Worm (Caenorhabditis elegans) whole organism, L4 larva: ENCODE data around the gene clc-7.

ENCODE experiments used
- F10B5.3 ChIP-seq: sonication (generic microtip); optimal IDR thresholded peaks from 2 replicates; lab custom pipeline; 2016; ENCODE audit warnings: mild to moderate bottlenecking, missing genetic modification characterization, missing compliant biosample characterization
- F37D6.2 ChIP-seq: sonication (generic microtip); optimal IDR thresholded peaks from 2 replicates; lab custom pipeline; 2016; ENCODE audit warnings: mild to moderate bottlenecking, missing genetic modification characterization, missing compliant biosample characterization
- F49E8.2 ChIP-seq: sonication (generic microtip); optimal IDR thresholded peaks from 2 replicates; lab custom pipeline; 2016; ENCODE audit warnings: missing compliant biosample characterization, mild to moderate bottlenecking, missing genetic modification characterization, borderline replicate concordance
- T20F7.1 ChIP-seq: fragments of 200-800 bp; sonication (Bioruptor generic); optimal IDR thresholded peaks from 2 replicates; lab custom pipeline; 2018; ENCODE audit warnings: mild to moderate bottlenecking, missing genetic modification characterization, missing compliant biosample characterization
- T26A8.4 ChIP-seq: fragments of 200-800 bp; sonication (Bioruptor generic); IDR thresholded peaks from 2 replicates; pipeline ENCODE4 v1.3.6; 2022; ENCODE audit warnings: missing genetic modification characterization, missing compliant biosample characterization
- Y105C5A.15 ChIP-seq: fragments of 200-800 bp; sonication (Bioruptor generic); IDR thresholded peaks from 2 replicates; pipeline ENCODE4 v1.3.6; 2022; ENCODE audit warnings: missing genetic modification characterization, missing compliant biosample characterization
- Y5F2A.4 ChIP-seq: fragments of 200-800 bp; sonication (Bioruptor generic); optimal IDR thresholded peaks from 2 replicates; lab custom pipeline; 2018; ENCODE audit warnings: mild to moderate bottlenecking, missing genetic modification characterization, missing compliant biosample characterization
- ZK337.2 ChIP-seq: fragments of 200-800 bp; sonication (Bioruptor generic); IDR thresholded peaks from 2 replicates; pipeline ENCODE4 v1.3.6; 2022; ENCODE audit warnings: missing genetic modification reagents, missing genetic modification characterization, missing compliant biosample characterization
- ZK546.5 ChIP-seq, 2 experiments: sonication (generic microtip); optimal IDR thresholded peaks; 2 replicates each; lab custom pipeline; 2017; ENCODE audit warnings: missing biosample characterization in 2 of 2, missing genetic modification characterization in 2 of 2
- ceh-20 ChIP-seq: fragments of 200-800 bp; sonication (Bioruptor generic); IDR thresholded peaks from 2 replicates; pipeline ENCODE4 v1.3.6; 2022; ENCODE audit warnings: missing genetic modification reagents, missing genetic modification characterization, missing compliant biosample characterization
- ceh-28 ChIP-seq: fragments of 150-350 bp; optimal IDR thresholded peaks from 2 replicates; lab custom pipeline; 2014; ENCODE audit warnings: missing biosample characterization, missing genetic modification reagents, missing genetic modification characterization
- ceh-32 ChIP-seq: sonication (generic microtip); optimal IDR thresholded peaks from 2 replicates; lab custom pipeline; 2016; ENCODE audit warnings: mild to moderate bottlenecking, missing genetic modification characterization, missing compliant biosample characterization; ENCODE audit not compliant: poor library complexity
- ceh-44 ChIP-seq: fragments of 200-800 bp; sonication (Bioruptor generic); IDR thresholded peaks from 2 replicates; pipeline ENCODE4 v1.3.6; 2022; ENCODE audit warnings: missing genetic modification reagents, missing genetic modification characterization, missing compliant biosample characterization
- daf-16 ChIP-seq, 3 experiments: sonication (generic microtip); optimal IDR thresholded peaks; 2 replicates each; lab custom pipeline; 2016 to 2017; ENCODE audit warnings: missing genetic modification characterization in 3 of 3, missing genetic modification reagents in 3 of 3, mild to moderate bottlenecking in 2 of 3, missing compliant biosample characterization in 2 of 3, missing biosample characterization in 1 of 3, moderate library complexity in 1 of 3
- daf-8 ChIP-seq: fragments of 200-800 bp; sonication (Bioruptor generic); IDR thresholded peaks from 2 replicates; pipeline ENCODE4 v1.3.6; 2022; ENCODE audit warnings: missing genetic modification characterization, missing compliant biosample characterization
- dmd-6 ChIP-seq: fragments of 200-800 bp; sonication (Bioruptor generic); IDR thresholded peaks from 2 replicates; pipeline ENCODE4 v1.3.6; 2022; ENCODE audit warnings: missing genetic modification reagents, missing genetic modification characterization, missing compliant biosample characterization
- dve-1 ChIP-seq: sonication (generic microtip); optimal IDR thresholded peaks from 2 replicates; lab custom pipeline; 2017; ENCODE audit warnings: antibody characterized with exemption, mild to moderate bottlenecking, missing genetic modification characterization, missing compliant biosample characterization; ENCODE audit not compliant: insufficient read depth
- egl-27 ChIP-seq: sonication (generic microtip); optimal IDR thresholded peaks from 3 replicates; lab custom pipeline; 2017; ENCODE audit warnings: missing biosample characterization, missing genetic modification reagents, missing genetic modification characterization
- fkh-10 ChIP-seq: fragments of 150-350 bp; optimal IDR thresholded peaks from 2 replicates; lab custom pipeline; 2014; ENCODE audit warnings: missing biosample characterization, missing genetic modification reagents, missing genetic modification characterization
- gei-8 ChIP-seq: fragments of 200-800 bp; sonication (Bioruptor generic); optimal IDR thresholded peaks from 2 replicates; lab custom pipeline; 2018; ENCODE audit warnings: mild to moderate bottlenecking, missing genetic modification characterization, missing compliant biosample characterization
- hif-1 ChIP-seq, 2 experiments: sonication (generic microtip); optimal IDR thresholded peaks; 2 replicates each; lab custom pipeline; 2016 to 2017; ENCODE audit warnings: missing compliant biosample characterization in 2 of 2, missing genetic modification characterization in 2 of 2, missing genetic modification reagents in 2 of 2, missing genotype in 2 of 2, mild to moderate bottlenecking in 1 of 2
- hmg-1.1 ChIP-seq: fragments of 200-800 bp; sonication (Bioruptor generic); IDR thresholded peaks from 2 replicates; pipeline ENCODE4 v1.3.6; 2022; ENCODE audit warnings: missing genetic modification reagents, missing genetic modification characterization, missing compliant biosample characterization
- jun-1 ChIP-seq: fragments of 150-350 bp; optimal IDR thresholded peaks from 2 replicates; lab custom pipeline; 2014; ENCODE audit warnings: missing biosample characterization, missing genetic modification reagents, missing genetic modification characterization
- lin-1 ChIP-seq: fragments of 200-800 bp; sonication (Bioruptor generic); IDR thresholded peaks from 2 replicates; pipeline ENCODE4 v1.3.6; 2022; ENCODE audit warnings: missing genetic modification reagents, missing genetic modification characterization, missing compliant biosample characterization
- lir-3 ChIP-seq: sonication (generic microtip); optimal IDR thresholded peaks from 2 replicates; lab custom pipeline; 2016; ENCODE audit warnings: mild to moderate bottlenecking, missing genetic modification characterization, missing compliant biosample characterization
- madf-9 ChIP-seq: fragments of 200-800 bp; sonication (Bioruptor generic); conservative IDR thresholded peaks from 2 replicates; pipeline ENCODE4 v1.3.6; 2022; ENCODE audit warnings: missing genetic modification reagents, missing genetic modification characterization, missing compliant biosample characterization
- nhr-25 ChIP-seq: sonication (generic microtip); optimal IDR thresholded peaks from 2 replicates; lab custom pipeline; 2017; ENCODE audit warnings: missing genetic modification characterization, mild to moderate bottlenecking, missing compliant biosample characterization, antibody characterized with exemption, moderate library complexity, borderline replicate concordance; ENCODE audit not compliant: insufficient read depth
- nhr-28 ChIP-seq: fragments of 150-350 bp; optimal IDR thresholded peaks from 2 replicates; lab custom pipeline; 2014; ENCODE audit warnings: missing biosample characterization, missing genetic modification characterization
- nhr-77 ChIP-seq: fragments of 150-350 bp; optimal IDR thresholded peaks from 2 replicates; lab custom pipeline; 2014; ENCODE audit warnings: missing biosample characterization, missing genetic modification characterization
- pqm-1 ChIP-seq: sonication (generic microtip); optimal IDR thresholded peaks from 2 replicates; lab custom pipeline; 2017; ENCODE audit warnings: missing biosample characterization, missing genetic modification characterization
- set-16 ChIP-seq: fragments of 200-800 bp; sonication (Bioruptor generic); IDR thresholded peaks from 2 replicates; pipeline ENCODE4 v1.3.6; 2022; ENCODE audit warnings: missing genetic modification reagents, missing genetic modification characterization, missing compliant biosample characterization
- snpc-1.2 ChIP-seq: fragments of 200-800 bp; sonication (Bioruptor generic); IDR thresholded peaks from 2 replicates; pipeline ENCODE4 v1.3.6; 2022; ENCODE audit warnings: missing genetic modification reagents, missing genetic modification characterization, missing compliant biosample characterization
- snpc-4 ChIP-seq: fragments of 150-350 bp; optimal IDR thresholded peaks from 2 replicates; lab custom pipeline; 2014; ENCODE audit warnings: missing biosample characterization, missing genetic modification characterization
- spr-3 ChIP-seq: fragments of 200-800 bp; sonication (Bioruptor generic); optimal IDR thresholded peaks from 2 replicates; lab custom pipeline; 2018; ENCODE audit warnings: mild to moderate bottlenecking, missing genetic modification characterization, missing compliant biosample characterization
- unc-62 ChIP-seq, 3 experiments: fragments of 150-350 bp in 1 of 3; sonication (generic microtip); optimal IDR thresholded peaks in 2 of 3; peaks in 1 of 3; 1 replicate in 1 of 3; 2 replicates in 2 of 3; lab custom pipeline; 2014 to 2017; ENCODE audit warnings: missing biosample characterization in 3 of 3, missing genetic modification characterization in 3 of 3, missing genetic modification reagents in 3 of 3, missing genotype in 1 of 3
- vab-7 ChIP-seq: fragments of 200-800 bp; sonication (Bioruptor generic); IDR thresholded peaks from 2 replicates; pipeline ENCODE4 v1.3.6; 2022; ENCODE audit warnings: missing genetic modification reagents, missing genetic modification characterization, missing compliant biosample characterization
- zag-1 ChIP-seq: fragments of 150-350 bp; optimal IDR thresholded peaks from 2 replicates; lab custom pipeline; 2014; ENCODE audit warnings: missing biosample characterization, missing genetic modification characterization
- zfp-2 ChIP-seq: sonication (generic microtip); optimal IDR thresholded peaks from 2 replicates; lab custom pipeline; 2016; ENCODE audit warnings: mild to moderate bottlenecking, missing genetic modification characterization, missing compliant biosample characterization
- zip-11 ChIP-seq: fragments of 200-800 bp; sonication (Bioruptor generic); IDR thresholded peaks from 2 replicates; pipeline ENCODE4 v1.3.6; 2022; ENCODE audit warnings: missing genetic modification characterization, missing compliant biosample characterization
- zip-2 ChIP-seq: fragments of 150-350 bp; optimal IDR thresholded peaks from 2 replicates; lab custom pipeline; 2014; ENCODE audit warnings: missing biosample characterization, missing genetic modification characterization

The clc-7 gene

DNA sequence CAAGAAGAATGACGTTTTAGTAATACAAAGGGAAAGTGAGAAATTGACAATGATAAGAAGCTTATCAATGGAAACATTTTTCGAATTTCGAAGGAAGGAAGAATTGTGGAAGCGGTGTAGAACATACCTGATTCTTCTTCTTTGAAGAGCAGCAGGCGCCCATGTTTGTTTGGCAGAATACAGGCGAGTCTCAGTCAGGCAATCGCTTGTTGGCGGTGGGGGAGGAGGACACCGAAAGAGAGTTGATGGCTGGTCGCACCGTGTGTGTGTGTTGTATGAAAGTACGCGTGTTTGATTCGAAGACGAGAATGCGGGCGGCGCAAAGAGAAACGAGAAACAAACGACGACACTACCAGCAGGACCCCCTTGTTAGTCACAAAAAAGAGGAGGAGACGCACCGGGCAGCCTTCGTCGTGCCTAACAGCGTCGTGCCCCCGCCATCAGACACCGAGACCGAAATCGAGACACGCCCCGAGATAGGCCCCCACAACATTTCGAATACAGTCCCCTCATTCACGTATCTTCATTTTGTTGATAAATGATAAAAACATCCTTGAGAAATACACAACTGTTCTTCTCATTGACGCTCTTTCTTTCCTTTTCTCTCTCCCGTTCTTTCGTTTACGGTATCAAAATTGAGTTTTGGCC is 9.9 kb downstream of the clc-7 start, which contains the start of gene cal-5 (continued):
- TF ChIP-seq spr-3 (GFP tag; lab: Kevin White, UChicago) = no peak
- TF ChIP-seq snpc-1.2 (GFP tag; lab: Robert Waterston, UW) = no peak
- no peak for TF ChIP-seq zag-1
- no peak for TF ChIP-seq gei-8 (GFP tag; lab: Kevin White, UChicago)
- no peak for TF ChIP-seq fkh-10 (GFP tag; lab: Kevin White, UChicago)
- no peak for TF ChIP-seq Y5F2A.4 (GFP tag; lab: Kevin White, UChicago)
- TF ChIP-seq snpc-4 (tag; lab: Kevin White, UChicago) = no peak
- no peak for TF ChIP-seq madf-9
- peak in 1 of 2 experiments; percentile 88 for TF ChIP-seq unc-62 (GFP tag; optimal IDR thresholded peaks at IDR 0.05 in 1 of 2; lab: Kevin White, UChicago)
- no peak for TF ChIP-seq unc-62 (tag; optimal IDR thresholded peaks at IDR 0.05; lab: Kevin White, UChicago)
- no peak for TF ChIP-seq daf-16 (GFP tag; optimal IDR thresholded peaks at IDR 0.05; lab: Kevin White, UChicago)
- peak; percentile 64 for TF ChIP-seq daf-16 (tag; optimal IDR thresholded peaks at IDR 0.05; lab: Kevin White, UChicago)
- no peak for TF ChIP-seq zip-2 (tag; lab: Kevin White, UChicago)
- TF ChIP-seq ZK337.2 = 0 out of 2 replicates have a peak, but pooled peaks have one; percentile 13
- TF ChIP-seq Y105C5A.15 (GFP tag; lab: Robert Waterston, UW) = no peak
- TF ChIP-seq zfp-2 (tag; lab: Kevin White, UChicago) = no peak
- no peak for TF ChIP-seq vab-7
- no peak for TF ChIP-seq T20F7.1
- no peak for TF ChIP-seq jun-1 (tag; lab: Kevin White, UChicago)
- TF ChIP-seq dve-1 (tag; lab: Kevin White, UChicago) = peak; percentile 2
- peak; percentile 47; the same call in 1 of the 2 replicates for TF ChIP-seq lin-1 (GFP tag; lab: Robert Waterston, UW)
- TF ChIP-seq F49E8.2 = no peak
- TF ChIP-seq set-16 (GFP tag; lab: Robert Waterston, UW) = peak; percentile 54
- peak; percentile 74 for TF ChIP-seq dmd-6 (GFP tag; lab: Robert Waterston, UW)
- no peak for TF ChIP-seq ceh-44
- no peak for TF ChIP-seq lir-3 (tag; lab: Kevin White, UChicago)
- TF ChIP-seq ceh-20 = no peak
- no peak for TF ChIP-seq ceh-32 (tag; lab: Kevin White, UChicago)
- no peak for TF ChIP-seq F10B5.3
- no peak for TF ChIP-seq nhr-25
- TF ChIP-seq hif-1 (tag; optimal IDR thresholded peaks at IDR 0.05; lab: Kevin White, UChicago) = no peak
- TF ChIP-seq nhr-77 (tag; lab: Kevin White, UChicago) = peak; percentile 24
- no peak for TF ChIP-seq ceh-28 (tag; lab: Kevin White, UChicago)
- peak; percentile 66 for TF ChIP-seq pqm-1 (tag; lab: Kevin White, UChicago)
- TF ChIP-seq T26A8.4 = no peak
- no peak for TF ChIP-seq egl-27 (tag; lab: Kevin White, UChicago)
- TF ChIP-seq zip-11 (GFP tag; lab: Robert Waterston, UW) = no peak
- TF ChIP-seq hmg-1.1 (GFP tag; lab: Robert Waterston, UW) = peak; percentile 24; the same call in 1 of the 2 replicates
- TF ChIP-seq daf-8 = no peak
- TF ChIP-seq nhr-28 = peak; percentile 9
- no peak for TF ChIP-seq F37D6.2 (tag; lab: Kevin White, UChicago)
- TF ChIP-seq ZK546.5 (tag; optimal IDR thresholded peaks at IDR 0.05; lab: Kevin White, UChicago) = no peak
